Fruit fly (Drosophila melanogaster): ENCODE results near the gene Gal.

Gal gene

DNA sequence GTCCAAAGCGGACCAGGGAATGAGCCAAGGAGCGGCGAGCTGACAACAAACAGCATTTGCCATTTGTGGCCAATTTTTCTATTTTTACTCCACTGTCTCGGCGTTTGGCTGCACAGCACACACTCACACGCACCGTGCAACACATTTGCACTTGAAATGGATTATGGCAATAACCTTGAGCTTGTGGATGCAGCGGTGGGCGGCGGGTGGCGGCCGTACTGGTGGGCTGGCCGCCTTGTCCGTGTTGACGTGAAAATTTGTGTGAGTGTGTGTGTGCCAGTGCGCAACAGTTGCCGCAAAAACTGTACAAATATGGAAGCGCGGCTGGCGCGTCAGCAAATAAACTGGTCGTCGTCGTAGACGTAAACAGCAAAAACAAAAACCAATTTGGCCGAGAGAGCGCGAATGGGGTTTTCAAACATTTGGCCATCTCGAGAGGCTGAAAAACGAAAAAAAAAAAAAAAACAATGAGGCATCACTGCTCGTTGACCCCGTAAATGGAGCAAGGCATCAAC lies 31.5 kb downstream of the Gal start (continued):
- no peak for TF ChIP-seq CG9437 (GFP tag; optimal IDR thresholded peaks at IDR 0.05)
- no peak for TF ChIP-seq hkb (optimal IDR thresholded peaks at IDR 0.05)
- 0 out of 2 replicates have a peak, but pooled peaks have one; percentile 12 for TF ChIP-seq hkb (GFP tag; IDR thresholded peaks at IDR 0.05)
- no peak for TF ChIP-seq schlank (tag; optimal IDR thresholded peaks at IDR 0.05)
- TF ChIP-seq CG3065 (GFP tag; optimal IDR thresholded peaks at IDR 0.05) = no peak
- no peak for TF ChIP-seq repo (GFP tag; optimal IDR thresholded peaks at IDR 0.05)
- TF ChIP-seq pzg (GFP tag; optimal IDR thresholded peaks at IDR 0.05) = no peak
- TF ChIP-seq CG10565 (GFP tag; optimal IDR thresholded peaks at IDR 0.05) = no peak
- peak; percentile 40; the same call in 1 of the 2 replicates for TF ChIP-seq crol (GFP tag; IDR thresholded peaks at IDR 0.05)
- TF ChIP-seq ftz-f1 (GFP tag; optimal IDR thresholded peaks at IDR 0.05) = peak; percentile 71
- no peak for TF ChIP-seq tio (GFP tag; optimal IDR thresholded peaks at IDR 0.05)
- TF ChIP-seq D (optimal IDR thresholded peaks at IDR 0.05) = no peak
- TF ChIP-seq D (GFP tag; optimal IDR thresholded peaks at IDR 0.05) = no peak
- TF ChIP-seq hth (optimal IDR thresholded peaks at IDR 0.05) = no peak
- TF ChIP-seq HLH4C (GFP tag; IDR thresholded peaks at IDR 0.05; ENCODE audit: partially characterized antibody) = 0 out of 3 replicates have a peak, but pooled peaks have one; percentile 40
- TF ChIP-seq CG10209 (GFP tag; optimal IDR thresholded peaks at IDR 0.05) = no peak
- TF ChIP-seq nom (GFP tag; optimal IDR thresholded peaks at IDR 0.05) = peak; percentile 12
- TF ChIP-seq sens (GFP tag) = peak; percentile 23
- no peak for TF ChIP-seq gro (GFP tag; optimal IDR thresholded peaks at IDR 0.05)
- TF ChIP-seq CG42726 (GFP tag; IDR thresholded peaks at IDR 0.05; ENCODE audit: partially characterized antibody) = no peak
- no peak for TF ChIP-seq Dref (GFP tag; IDR thresholded peaks at IDR 0.05)
- TF ChIP-seq Med (GFP tag) = peak; percentile 50
- TF ChIP-seq CG18262 (tag; optimal IDR thresholded peaks at IDR 0.05) = no peak
- TF ChIP-seq Rfx (GFP tag; IDR thresholded peaks at IDR 0.05) = peak; percentile 39; the same call in 1 of the 2 replicates
- no peak for TF ChIP-seq Asciz (GFP tag; optimal IDR thresholded peaks at IDR 0.05)
- TF ChIP-seq Scr (GFP tag; IDR thresholded peaks at IDR 0.05; ENCODE audit: partially characterized antibody) = no peak
- no peak for TF ChIP-seq Doc3 (GFP tag; IDR thresholded peaks at IDR 0.05; ENCODE audit: partially characterized antibody)
- TF ChIP-seq MBD-R2 (GFP tag; IDR thresholded peaks at IDR 0.05) = no peak
- TF ChIP-seq CG17829 (tag; optimal IDR thresholded peaks at IDR 0.05) = no peak
- TF ChIP-seq CG3838 (GFP tag; optimal IDR thresholded peaks at IDR 0.05) = no peak
- peak; percentile 16 for TF ChIP-seq cg (GFP tag; optimal IDR thresholded peaks at IDR 0.05)
- peak; percentile 5 for TF ChIP-seq lab (GFP tag; optimal IDR thresholded peaks at IDR 0.05)
- no peak for TF ChIP-seq CG43689 (GFP tag; IDR thresholded peaks at IDR 0.05)
- TF ChIP-seq CG18599 (GFP tag; optimal IDR thresholded peaks at IDR 0.05) = peak; percentile 15
- TF ChIP-seq gsb-n (tag; optimal IDR thresholded peaks at IDR 0.05) = no peak
- no peak for TF ChIP-seq Bteb2 (GFP tag; optimal IDR thresholded peaks at IDR 0.05)
- TF ChIP-seq CG4820 (GFP tag; optimal IDR thresholded peaks at IDR 0.05) = no peak
- no peak for TF ChIP-seq CG3995 (GFP tag; optimal IDR thresholded peaks at IDR 0.05)
- no peak for TF ChIP-seq ken (GFP tag; IDR thresholded peaks at IDR 0.05)
- no peak for TF ChIP-seq Hr3 (GFP tag; optimal IDR thresholded peaks at IDR 0.05)
- TF ChIP-seq MTF-1 (GFP tag; optimal IDR thresholded peaks at IDR 0.05; ENCODE audit: borderline replicate concordance) = no peak

DNA sequence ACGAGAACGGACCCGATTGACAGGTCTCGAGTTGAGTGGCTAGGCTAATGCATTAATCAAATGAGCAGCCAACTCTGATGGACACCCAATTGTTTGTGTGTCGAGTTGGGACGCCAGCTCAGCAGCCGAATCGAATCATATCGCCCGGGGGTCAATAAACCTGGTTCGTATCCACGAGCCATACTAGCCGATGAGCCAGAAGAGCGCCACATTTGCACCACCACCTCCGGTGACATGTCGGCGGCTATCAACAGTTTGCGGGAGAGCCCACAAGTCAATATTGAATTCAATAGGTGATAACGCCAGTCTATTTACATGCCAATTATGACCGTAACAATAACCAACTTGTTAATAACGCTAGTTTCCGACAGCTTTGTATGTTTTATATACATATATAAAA lies 32.5 kb downstream of the Gal start:
- TF ChIP-seq bigmax (GFP tag; optimal IDR thresholded peaks at IDR 0.05) = peak; percentile 11
- peak; percentile 52 for TF ChIP-seq CG2202 (tag; optimal IDR thresholded peaks at IDR 0.05)
- peak; percentile 12 for TF ChIP-seq CG4424 (GFP tag; optimal IDR thresholded peaks at IDR 0.05)
- peak; percentile 78 for TF ChIP-seq CrebB (tag; optimal IDR thresholded peaks at IDR 0.05)
- no peak for TF ChIP-seq MBD-R2 (GFP tag; IDR thresholded peaks at IDR 0.05)
- no peak for TF ChIP-seq hkb (optimal IDR thresholded peaks at IDR 0.05)
- TF ChIP-seq hkb (GFP tag; IDR thresholded peaks at IDR 0.05) = peak; percentile 75
- peak; percentile 27 for TF ChIP-seq CG4854 (GFP tag; optimal IDR thresholded peaks at IDR 0.05)
- peak; percentile 27 for TF ChIP-seq CG13894 (tag; optimal IDR thresholded peaks at IDR 0.05)
- no peak for TF ChIP-seq D (optimal IDR thresholded peaks at IDR 0.05)
- peak; percentile 46 for TF ChIP-seq D (GFP tag; optimal IDR thresholded peaks at IDR 0.05)
- peak; percentile 61; the same call in 1 of the 2 replicates for TF ChIP-seq Atf6 (GFP tag; IDR thresholded peaks at IDR 0.05)
- TF ChIP-seq sens (GFP tag) = no peak
- no peak for TF ChIP-seq CG5245 (GFP tag; optimal IDR thresholded peaks at IDR 0.05)
- peak; percentile 35 for TF ChIP-seq CG11504 (tag; optimal IDR thresholded peaks at IDR 0.05)
- peak; percentile 57 for TF ChIP-seq gcm (GFP tag; optimal IDR thresholded peaks at IDR 0.05)
- TF ChIP-seq CG33557 (GFP tag; optimal IDR thresholded peaks at IDR 0.05) = peak; percentile 61

Data from whole organism, embryonic.